Worm (Caenorhabditis elegans) whole organism, dauer: ENCODE results near the gene gcy-4.

ENCODE experiments used
- unc-62 ChIP-seq: sonication (generic microtip); optimal IDR thresholded peaks from 2 replicates; lab custom pipeline; 2017; ENCODE audit warnings: missing biosample characterization, missing genetic modification reagents, missing genetic modification characterization

Gene gcy-4

DNA sequence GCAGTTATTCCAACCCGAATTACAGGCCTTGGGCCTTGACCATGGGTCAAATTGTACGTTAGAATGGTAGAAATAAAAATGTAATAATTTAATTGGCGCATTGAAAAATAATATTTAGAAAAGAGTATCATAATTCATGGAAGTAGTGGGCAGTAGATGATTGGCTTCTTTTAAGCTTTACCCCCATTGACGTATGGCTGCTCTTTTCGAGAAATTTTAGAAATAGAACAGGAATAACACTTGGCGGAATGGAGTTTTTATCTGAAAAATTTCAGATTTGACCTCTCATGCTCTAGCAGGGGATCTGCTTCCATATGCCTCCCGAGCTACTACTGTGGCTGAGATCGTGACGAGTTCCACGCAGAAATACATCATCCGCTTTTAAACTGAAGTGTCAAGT, at the start of gene gcy-4:
gcy-4 (minus strand) TSS at position 101 of the 400 bp plus-strand sequence.
- TF ChIP-seq unc-62 (GFP tag; lab: Kevin White, UChicago) = no peak

DNA sequence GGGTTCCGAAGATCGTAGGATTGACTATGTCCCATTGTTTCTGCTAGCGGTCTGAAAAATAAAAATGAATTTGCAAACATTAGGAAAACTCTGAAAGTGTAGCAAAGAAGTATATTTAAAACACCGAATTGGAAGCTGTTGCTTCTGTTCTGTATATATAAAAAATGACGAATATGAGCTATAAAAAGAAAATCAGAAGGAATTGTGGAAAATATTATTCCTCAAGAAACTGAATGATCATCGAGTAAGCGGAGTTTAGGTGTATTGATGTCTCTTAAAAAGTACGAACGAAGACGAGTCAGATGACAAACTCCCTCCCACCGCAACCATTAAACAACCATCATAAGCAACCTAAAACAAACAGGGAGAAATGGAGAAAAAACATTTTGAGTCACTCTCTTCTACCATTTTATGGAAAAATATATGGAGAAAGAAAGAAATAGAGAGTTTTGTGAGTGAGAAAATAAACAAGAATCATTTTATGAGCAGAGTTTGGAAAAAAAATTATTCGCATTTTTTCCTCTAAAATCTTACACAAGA, 48.9 kb upstream of the gcy-4 start, which contains the start of gene C07E3.3:
C07E3.3 (minus strand) TSS at position 51 of the 540 bp plus-strand sequence.
- TF ChIP-seq unc-62 (GFP tag; lab: Kevin White, UChicago) = no peak

DNA sequence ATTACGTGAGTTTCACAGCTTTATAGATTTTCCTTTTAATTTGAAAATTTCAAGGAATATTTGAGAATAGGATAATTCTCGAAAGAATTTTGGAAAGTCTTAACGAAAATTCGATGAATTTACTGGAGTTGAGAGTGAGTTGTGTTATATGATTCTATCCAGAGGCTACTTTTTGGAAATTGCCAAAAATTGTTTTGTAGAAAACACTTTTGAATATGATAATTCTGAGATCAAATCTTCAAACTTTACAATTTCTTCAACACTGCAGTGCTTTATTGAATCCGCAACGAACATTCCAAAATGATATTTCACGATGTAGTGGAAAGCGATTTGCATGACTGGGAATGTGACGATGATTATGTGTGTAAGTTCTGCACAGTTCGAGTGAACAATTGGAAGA, 43.3 kb upstream of the gcy-4 start, which contains the start of gene C07E3.8:
C07E3.8 (plus strand) TSS at position 301 of the 400 bp plus-strand sequence.
- TF ChIP-seq unc-62 (GFP tag; lab: Kevin White, UChicago) = no peak

DNA sequence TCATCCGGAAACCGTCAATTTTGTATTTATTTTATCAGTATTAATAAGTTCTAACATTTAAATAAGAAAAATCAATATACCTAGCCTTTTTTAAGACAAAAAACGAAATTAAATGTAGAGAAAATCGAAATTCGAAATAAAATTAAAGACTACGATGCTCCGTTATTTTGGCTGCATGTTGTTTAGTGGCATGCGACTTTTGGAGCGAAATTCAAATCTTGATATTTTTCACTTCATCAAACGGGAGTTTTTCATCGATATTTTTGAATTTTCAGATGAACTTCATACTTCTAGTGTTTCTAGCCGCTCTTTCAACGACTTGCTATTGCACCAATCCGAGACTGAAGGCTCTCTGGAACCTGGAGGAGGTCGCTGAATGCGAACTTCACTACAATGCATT, 41.9 kb upstream of the gcy-4 start, which contains the start of gene C07E3.9:
C07E3.9 (plus strand) TSS at position 270 of the 400 bp plus-strand sequence.
- no peak for TF ChIP-seq unc-62 (GFP tag; lab: Kevin White, UChicago)

DNA sequence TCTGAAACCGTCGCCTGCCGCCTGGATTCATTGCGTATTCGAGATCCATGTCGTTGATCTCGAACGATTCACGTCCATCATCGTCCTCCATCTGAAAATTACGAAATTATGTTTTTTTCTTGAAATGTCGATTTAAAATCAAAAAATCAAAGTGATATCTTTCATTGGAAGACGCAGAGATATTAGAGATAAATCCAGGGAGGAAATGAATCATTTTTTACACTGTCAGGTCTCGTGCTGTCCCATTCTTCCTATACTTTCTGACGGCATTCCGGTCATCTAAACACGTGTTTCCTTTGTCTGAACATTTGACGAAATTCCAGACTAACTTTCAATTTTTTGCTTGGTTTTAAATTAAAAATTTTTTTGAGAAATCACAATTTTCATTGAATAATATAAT, 41.3 kb upstream of the gcy-4 start, which contains the start of gene stip-1:
stip-1 (minus strand) TSS at position 98 of the 400 bp plus-strand sequence.
- no peak for TF ChIP-seq unc-62 (GFP tag; lab: Kevin White, UChicago)

DNA sequence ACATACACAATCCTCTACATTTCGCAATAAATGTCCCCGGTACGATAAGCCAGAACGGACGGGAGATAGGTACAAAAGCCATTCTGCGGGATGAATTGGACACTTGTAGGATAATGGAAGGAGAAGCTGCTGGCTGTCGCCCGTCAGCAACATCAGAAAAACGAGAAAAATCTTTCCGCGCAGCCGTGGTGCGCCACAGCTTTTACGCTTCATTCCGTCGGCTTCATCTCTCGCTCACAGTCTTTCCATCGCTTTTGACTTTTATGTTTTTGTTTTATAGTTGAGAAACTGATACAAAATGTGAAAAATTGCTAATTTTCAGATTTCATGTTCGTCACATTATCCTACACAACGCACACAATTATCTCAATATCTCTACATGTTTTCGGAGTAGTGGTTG, 37.4 kb upstream of the gcy-4 start, which contains the start of gene C07E3.10:
C07E3.10 (plus strand) TSS at position 301 of the 400 bp plus-strand sequence.
- no peak for TF ChIP-seq unc-62 (GFP tag; lab: Kevin White, UChicago)

DNA sequence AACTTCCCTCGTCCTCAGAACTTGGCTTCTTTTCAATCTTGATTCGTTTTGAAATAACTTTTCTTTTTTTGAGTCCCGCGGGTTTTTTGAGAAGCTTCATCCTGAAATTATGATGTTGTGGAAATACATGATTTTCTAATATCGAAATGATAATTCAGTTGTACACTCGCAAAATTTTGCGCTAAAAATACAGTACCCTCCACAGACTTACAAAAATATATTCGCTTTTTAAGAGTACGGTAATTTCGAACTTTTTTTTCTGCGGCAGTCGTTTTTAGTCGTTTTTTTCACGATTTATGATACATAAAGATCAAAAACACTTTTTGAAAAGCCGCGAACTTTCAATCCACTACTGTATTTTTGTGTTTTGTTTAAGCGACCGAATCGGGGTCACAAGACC, 36.4 kb upstream of the gcy-4 start, which contains the start of gene pro-2:
pro-2 (minus strand) TSS at position 101 of the 400 bp plus-strand sequence.
- TF ChIP-seq unc-62 (GFP tag; lab: Kevin White, UChicago) = no peak

DNA sequence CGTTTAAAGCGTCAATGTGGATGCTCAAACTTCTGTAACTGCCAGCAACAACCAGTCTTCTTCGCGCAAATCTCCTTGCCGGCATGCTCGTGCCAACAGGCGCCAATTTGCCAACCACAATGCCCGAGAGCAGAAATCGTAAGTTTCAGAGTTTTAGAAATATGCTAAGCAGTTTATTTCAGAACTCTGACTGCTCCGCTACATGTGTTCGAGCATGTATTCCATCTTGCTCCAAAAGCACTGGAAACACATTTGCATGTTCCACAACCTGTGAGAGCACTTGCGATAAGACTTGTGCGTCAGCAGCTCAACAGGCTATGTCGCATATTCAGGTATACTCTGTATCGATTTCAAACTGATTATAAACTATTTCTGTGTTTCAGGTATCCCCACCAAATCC, 21.1 kb upstream of the gcy-4 start:
- TF ChIP-seq unc-62 (GFP tag; lab: Kevin White, UChicago) = no peak

DNA sequence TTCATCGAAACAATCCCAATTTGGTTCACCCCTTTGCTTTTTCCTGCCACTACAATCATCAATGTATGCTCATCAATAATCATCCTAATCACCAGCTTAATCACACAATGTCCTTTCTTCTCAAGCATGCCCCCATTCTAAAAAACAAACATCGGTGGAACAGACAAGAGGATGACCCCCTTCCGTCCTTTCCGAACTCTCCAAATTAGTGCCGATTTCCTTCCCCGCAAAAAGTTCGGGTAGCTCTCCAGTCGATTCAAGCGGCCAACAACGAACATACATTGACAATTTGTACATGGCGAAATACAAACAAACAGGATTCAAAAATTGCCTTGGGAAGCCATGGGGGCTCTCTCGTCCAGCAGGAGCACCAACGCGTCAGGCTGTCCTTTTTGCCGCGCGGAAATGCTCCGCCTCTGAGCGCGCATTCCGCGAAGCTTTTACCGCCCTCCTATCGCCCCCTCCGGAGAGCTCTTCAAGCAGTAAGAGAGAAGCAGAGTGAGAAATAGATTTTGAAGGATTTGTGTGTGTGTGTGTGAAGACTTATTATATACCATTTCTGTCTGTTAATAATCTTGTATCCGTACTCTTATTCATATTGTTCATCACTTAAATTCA, 17.1 kb upstream of the gcy-4 start, which contains the start of gene appg-1:
appg-1 (plus strand) TSS at position 427 of the 618 bp plus-strand sequence.
- TF ChIP-seq unc-62 (GFP tag; lab: Kevin White, UChicago) = no peak

DNA sequence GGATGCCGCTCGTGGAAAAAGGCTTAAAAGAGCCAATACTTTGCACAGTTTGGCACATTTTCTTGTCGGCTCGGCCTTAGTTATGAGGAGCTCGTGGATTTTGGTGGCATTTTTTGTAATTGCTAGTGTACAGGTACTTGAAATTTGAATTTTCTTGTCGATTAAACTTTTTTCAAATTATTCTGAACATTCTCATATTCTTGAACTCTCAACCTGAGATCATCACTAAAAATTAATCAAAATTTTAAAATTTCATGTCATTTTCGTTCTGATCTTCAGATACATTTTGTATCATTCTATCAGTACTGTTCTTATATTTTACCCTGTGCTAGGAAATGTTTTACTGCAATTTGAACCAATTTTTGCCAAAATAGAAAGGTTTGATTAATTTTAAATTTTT, 12.8 kb upstream of the gcy-4 start, which contains the start of gene idpp-4:
idpp-4 (plus strand) TSS at position 51 of the 400 bp plus-strand sequence.
- TF ChIP-seq unc-62 (GFP tag; lab: Kevin White, UChicago) = no peak

DNA sequence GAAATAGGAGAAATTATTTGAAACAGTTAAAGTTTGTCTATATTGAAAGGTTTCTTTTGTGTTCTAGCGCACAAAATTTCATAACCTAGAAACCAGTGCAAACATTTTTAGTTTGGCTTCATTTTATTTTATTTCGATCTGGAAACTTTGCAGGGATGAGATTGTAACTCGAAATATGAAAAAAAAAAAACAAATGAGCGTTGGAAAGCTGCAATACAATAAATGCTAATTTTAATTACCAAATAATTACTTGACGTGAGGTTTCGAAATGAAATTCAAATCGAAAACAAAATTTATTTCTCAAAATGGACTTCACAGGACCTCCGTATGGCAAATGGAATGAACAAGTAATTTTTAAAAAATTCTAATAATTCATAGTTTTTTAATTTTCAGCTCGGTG, 8.4 kb upstream of the gcy-4 start, which contains the start of gene M02G9.4:
M02G9.4 (plus strand) TSS at position 301 of the 400 bp plus-strand sequence.
- no peak for TF ChIP-seq unc-62 (GFP tag; lab: Kevin White, UChicago)

DNA sequence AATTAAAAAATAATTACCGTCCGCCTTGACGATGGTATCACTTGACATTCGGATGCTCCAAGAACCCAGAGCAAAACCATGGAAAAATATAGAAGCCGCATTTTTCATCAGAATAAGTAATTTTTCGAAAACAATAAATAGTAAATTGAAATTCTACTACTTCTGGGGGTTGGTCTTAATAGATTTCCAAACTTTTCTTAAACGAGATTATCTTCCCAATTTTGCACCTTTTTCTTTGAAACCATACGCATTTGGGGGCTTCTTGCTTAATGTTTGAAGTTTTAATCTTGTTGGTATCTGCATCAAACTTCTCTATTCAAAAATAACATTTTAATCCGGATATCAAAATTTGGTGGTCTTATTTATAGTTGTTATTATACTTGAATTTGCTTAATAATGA, 7.5 kb upstream of the gcy-4 start, which contains the start of gene gcy-5:
gcy-5 (minus strand) TSS at position 101 of the 400 bp plus-strand sequence.
- TF ChIP-seq unc-62 (GFP tag; lab: Kevin White, UChicago) = no peak

DNA sequence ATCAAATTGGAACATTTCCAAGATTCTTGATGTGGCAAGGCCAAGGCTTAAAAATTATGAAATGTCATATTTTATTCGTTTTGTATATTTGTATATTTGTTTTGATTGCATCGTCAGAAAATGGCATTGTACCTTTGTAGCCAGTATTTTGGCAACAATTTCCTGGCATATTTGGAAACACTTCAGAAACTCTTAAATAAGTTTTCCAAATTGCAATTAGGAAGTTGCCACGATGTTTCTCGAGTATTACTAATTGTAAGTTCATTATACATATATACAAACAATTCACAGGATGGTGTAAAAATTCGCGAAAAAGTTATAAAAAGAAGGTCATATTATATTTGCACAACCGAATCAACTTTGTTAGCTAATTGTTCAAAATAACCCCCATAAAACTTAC, 6.6 kb upstream of the gcy-4 start, which contains the start of gene idpp-8:
idpp-8 (plus strand) TSS at position 301 of the 400 bp plus-strand sequence.
- TF ChIP-seq unc-62 (GFP tag; lab: Kevin White, UChicago) = no peak

DNA sequence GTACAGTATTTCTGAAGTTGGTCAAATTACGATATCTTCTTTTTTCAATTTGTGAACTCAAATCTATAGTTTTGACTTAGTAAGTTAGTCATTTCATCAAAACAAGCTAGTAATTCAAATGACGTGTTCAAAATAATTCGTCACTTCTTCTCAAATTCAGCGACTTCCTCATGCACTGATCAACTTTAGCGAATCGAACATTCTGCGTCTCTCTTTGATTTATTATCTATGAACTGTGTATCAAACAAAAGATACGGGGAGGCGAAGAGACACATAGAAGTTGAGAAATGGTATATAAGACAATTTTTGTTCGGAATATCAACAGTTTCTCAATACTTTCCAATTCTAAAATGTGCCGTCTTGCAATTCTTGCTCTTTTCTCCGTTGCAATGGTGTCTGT, 3.3 kb upstream of the gcy-4 start, which contains the start of gene srlf-34:
srlf-34 (plus strand) TSS at position 321 of the 400 bp plus-strand sequence.
- TF ChIP-seq unc-62 (GFP tag; lab: Kevin White, UChicago) = no peak

DNA sequence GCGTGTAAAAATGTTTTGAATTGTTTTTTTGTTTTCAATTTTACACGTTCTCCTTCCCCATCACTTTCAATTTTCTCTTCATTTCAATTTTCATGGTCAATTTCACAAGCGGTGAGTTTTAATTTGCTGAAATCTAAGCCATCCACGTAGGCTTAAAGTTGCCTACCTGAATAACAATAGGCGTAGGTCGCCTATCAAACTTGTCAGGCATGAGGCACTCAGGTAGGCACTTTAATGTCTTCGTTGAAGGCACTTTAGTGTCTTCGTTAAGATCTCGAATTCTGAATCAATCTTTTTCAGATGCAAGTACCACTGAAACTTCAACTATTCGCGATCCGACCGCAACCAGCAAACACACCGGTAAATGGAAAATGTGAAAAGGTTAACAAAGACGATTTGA, 711 bp upstream of the gcy-4 start, which contains the start of gene ZK970.8:
ZK970.8 (plus strand) TSS at position 301 of the 400 bp plus-strand sequence.
- no peak for TF ChIP-seq unc-62 (GFP tag; lab: Kevin White, UChicago)

DNA sequence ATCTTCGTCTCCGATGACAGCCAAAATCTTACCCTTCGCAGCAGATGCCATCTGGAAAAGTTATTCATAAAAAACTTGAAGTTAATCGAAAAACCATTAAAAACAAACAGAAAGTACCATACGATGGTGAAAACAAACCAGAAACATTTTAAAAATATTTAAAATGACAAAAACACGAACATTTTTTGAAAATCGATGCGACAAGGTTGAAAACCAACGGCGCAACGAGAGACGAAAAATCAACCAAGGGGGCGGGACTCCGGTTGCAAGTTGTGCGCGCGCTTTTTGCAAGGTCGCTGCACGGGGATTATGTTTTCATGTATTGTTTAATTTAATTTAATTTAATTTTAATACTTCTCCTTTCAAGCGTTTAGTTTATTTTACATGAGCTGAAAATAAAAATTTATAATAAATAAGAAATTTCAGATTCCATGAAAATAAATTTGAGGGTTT, 4.9 kb downstream of the gcy-4 start, which contains the start of gene vha-9:
vha-9 (minus strand) TSS at position 51 of the 453 bp plus-strand sequence.
- TF ChIP-seq unc-62 (GFP tag; lab: Kevin White, UChicago) = no peak
